Worm (Caenorhabditis elegans) whole organism, young adult: ENCODE measurements around the gene fbxa-72.

Experiments
- ceh-27 ChIP-seq: fragments of 200-800 bp; sonication (Bioruptor generic); optimal IDR thresholded peaks from 2 replicates; lab custom pipeline; 2018; ENCODE audit warnings: mild to moderate bottlenecking, missing genetic modification characterization, moderate library complexity, missing compliant biosample characterization
- dpl-1 ChIP-seq: fragments of 150-350 bp; optimal IDR thresholded peaks from 2 replicates; lab custom pipeline; 2014; ENCODE audit warnings: missing biosample characterization, missing genetic modification reagents, missing genetic modification characterization
- madf-10 ChIP-seq: sonication (generic microtip); optimal IDR thresholded peaks from 2 replicates; lab custom pipeline; 2016; ENCODE audit warnings: mild to moderate bottlenecking, missing genetic modification characterization, missing compliant biosample characterization
- nhr-27 ChIP-seq: fragments of 200-800 bp; sonication (Bioruptor generic); optimal IDR thresholded peaks from 2 replicates; lab custom pipeline; 2018; ENCODE audit warnings: mild to moderate bottlenecking, missing genetic modification characterization, moderate library complexity, missing compliant biosample characterization
- snpc-1.1 ChIP-seq: sonication (generic microtip); optimal IDR thresholded peaks from 2 replicates; lab custom pipeline; 2017; ENCODE audit warnings: missing genetic modification characterization, mild to moderate bottlenecking, missing compliant biosample characterization, antibody characterized with exemption, moderate library complexity, missing genotype, missing genetic modification reagents; ENCODE audit not compliant: insufficient read depth
- tbp1 ChIP-seq: fragments of 200-800 bp; sonication (Bioruptor generic); optimal IDR thresholded peaks from 2 replicates; lab custom pipeline; 2018; ENCODE audit warnings: mild to moderate bottlenecking, missing genetic modification characterization, missing compliant biosample characterization
- unc-130 ChIP-seq: sonication (generic microtip); optimal IDR thresholded peaks from 2 replicates; lab custom pipeline; 2016; ENCODE audit warnings: missing genetic modification reagents, missing genetic modification characterization, missing compliant biosample characterization

ce11 chrV:702260-702659, 25.7 kb upstream of the fbxa-72 start, which contains the start of gene srbc-37:
- TF ChIP-seq snpc-1.1 (tag; lab: Kevin White, UChicago) (no peak), dpl-1 (GFP tag; lab: Kevin White, UChicago) (no peak), madf-10 (tag; lab: Kevin White, UChicago) (no peak), nhr-27 (no peak), unc-130 (no peak), ceh-27 (GFP tag; lab: Kevin White, UChicago) (no peak), tbp1 (GFP tag; lab: Kevin White, UChicago) (no peak)
